Fruit fly (Drosophila melanogaster): ENCODE results near the gene CG5274.

The CG5274 gene

DNA sequence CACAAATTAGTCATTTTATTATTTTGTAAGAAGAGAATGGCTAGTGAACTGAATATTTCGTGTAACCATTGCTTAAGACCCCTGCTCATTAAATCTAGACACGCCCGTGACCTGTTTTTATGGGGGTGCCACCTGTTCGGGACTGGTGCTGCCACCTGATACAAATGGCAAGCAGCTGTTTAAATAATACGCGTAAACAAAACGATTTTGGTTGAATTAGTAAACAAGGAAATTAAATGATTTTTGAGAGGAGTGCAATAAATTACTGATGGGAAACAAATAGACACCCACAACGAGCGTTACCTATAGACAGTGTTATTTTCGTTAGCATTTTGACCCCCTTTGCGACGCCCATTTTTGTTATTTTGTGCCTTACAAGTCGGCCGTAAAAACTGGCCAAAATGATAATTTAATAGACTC is 47.3 kb upstream of the CG5274 start (continued):
- peak; percentile 65 for TF ChIP-seq kni (GFP tag; optimal IDR thresholded peaks at IDR 0.05)
- peak; percentile 76 for TF ChIP-seq kay (GFP tag; optimal IDR thresholded peaks at IDR 0.05)
- peak; percentile 84 for TF ChIP-seq dmrt99B (tag; optimal IDR thresholded peaks at IDR 0.05)
- TF ChIP-seq CG17829 (tag; optimal IDR thresholded peaks at IDR 0.05) = peak; percentile 80
- peak; percentile 93 for TF ChIP-seq ind (GFP tag; optimal IDR thresholded peaks at IDR 0.05)
- peak; percentile 87 for TF ChIP-seq Dek (tag; optimal IDR thresholded peaks at IDR 0.05)
- TF ChIP-seq Blimp-1 (GFP tag; optimal IDR thresholded peaks at IDR 0.05) = peak; percentile 77
- no peak for TF ChIP-seq CG8359 (GFP tag; optimal IDR thresholded peaks at IDR 0.05; ENCODE audit: borderline replicate concordance)
- TF ChIP-seq hbn (GFP tag; IDR thresholded peaks at IDR 0.05; ENCODE audit: partially characterized antibody) = no peak
- TF ChIP-seq CG10654 (GFP tag; optimal IDR thresholded peaks at IDR 0.05) = peak; percentile 88
- peak; percentile 74 for TF ChIP-seq CG12744 (GFP tag; optimal IDR thresholded peaks at IDR 0.05)
- TF ChIP-seq jumu (GFP tag; optimal IDR thresholded peaks at IDR 0.05) = peak; percentile 87
- TF ChIP-seq usp (GFP tag; optimal IDR thresholded peaks at IDR 0.05) = no peak
- TF ChIP-seq CG6175 (GFP tag; IDR thresholded peaks at IDR 0.05) = no peak
- TF ChIP-seq cwo (GFP tag; optimal IDR thresholded peaks at IDR 0.05) = peak; percentile 84
- no peak for TF ChIP-seq ato (GFP tag; IDR thresholded peaks at IDR 0.05; ENCODE audit: partially characterized antibody)
- peak; percentile 91 for TF ChIP-seq CG7987 (GFP tag; optimal IDR thresholded peaks at IDR 0.05)
- peak; percentile 82 for TF ChIP-seq CG13775 (GFP tag; optimal IDR thresholded peaks at IDR 0.05)
- no peak for TF ChIP-seq ci (GFP tag; IDR thresholded peaks at IDR 0.05)
- no peak for TF ChIP-seq CG7963 (GFP tag; IDR thresholded peaks at IDR 0.05; ENCODE audit: partially characterized antibody)
- peak; percentile 87 for TF ChIP-seq chn (GFP tag; optimal IDR thresholded peaks at IDR 0.05)
- no peak for TF ChIP-seq sna (GFP tag; IDR thresholded peaks at IDR 0.05; ENCODE audit: partially characterized antibody)
- peak; percentile 81 for TF ChIP-seq vfl (GFP tag; optimal IDR thresholded peaks at IDR 0.05)
- no peak for TF ChIP-seq amos (GFP tag; IDR thresholded peaks at IDR 0.05; ENCODE audit: partially characterized antibody)
- no peak for TF ChIP-seq CG14050 (GFP tag; IDR thresholded peaks at IDR 0.05)
- peak; percentile 75 for TF ChIP-seq CG1792 (GFP tag; optimal IDR thresholded peaks at IDR 0.05)
- peak; percentile 86 for TF ChIP-seq unpg (GFP tag; optimal IDR thresholded peaks at IDR 0.05)
- no peak for TF ChIP-seq pan (optimal IDR thresholded peaks at IDR 0.05)
- TF ChIP-seq pan (GFP tag; optimal IDR thresholded peaks at IDR 0.05 in 1 of 2, IDR thresholded peaks at IDR 0.05 in 1 of 2) = no peak
- peak; percentile 89 for TF ChIP-seq CG15269 (tag; optimal IDR thresholded peaks at IDR 0.05)
- TF ChIP-seq gcm2 (GFP tag; optimal IDR thresholded peaks at IDR 0.05) = peak; percentile 47
- peak; percentile 45 for TF ChIP-seq HLHmδ (GFP tag; optimal IDR thresholded peaks at IDR 0.05)
- TF ChIP-seq CG5245 (GFP tag; optimal IDR thresholded peaks at IDR 0.05) = peak; percentile 81
- no peak for TF ChIP-seq danr (GFP tag; IDR thresholded peaks at IDR 0.05)
- peak; percentile 90 for TF ChIP-seq pho (GFP tag; optimal IDR thresholded peaks at IDR 0.05)
- peak; percentile 92 for TF ChIP-seq CHES-1-like (GFP tag; optimal IDR thresholded peaks at IDR 0.05)
- TF ChIP-seq GATAe (GFP tag; conservative IDR thresholded peaks at IDR 0.05) = no peak
- peak; percentile 63 to 75 for TF ChIP-seq chif (GFP tag; optimal IDR thresholded peaks at IDR 0.05)
- TF ChIP-seq psq (GFP tag; optimal IDR thresholded peaks at IDR 0.05) = peak; percentile 82
- peak; percentile 84 for TF ChIP-seq CG18764 (GFP tag; optimal IDR thresholded peaks at IDR 0.05)
- peak; percentile 47 for TF ChIP-seq Usf (GFP tag; optimal IDR thresholded peaks at IDR 0.05)
- TF ChIP-seq toy (GFP tag; IDR thresholded peaks at IDR 0.05) = no peak
- peak; percentile 73 for TF ChIP-seq CG3065 (GFP tag; optimal IDR thresholded peaks at IDR 0.05)
- no peak for TF ChIP-seq lov (optimal IDR thresholded peaks at IDR 0.05)
- TF ChIP-seq lov (GFP tag; IDR thresholded peaks at IDR 0.05) = no peak
- TF ChIP-seq CG2889 (GFP tag; IDR thresholded peaks at IDR 0.05) = no peak
- TF ChIP-seq CG13296 (GFP tag; optimal IDR thresholded peaks at IDR 0.05) = peak; percentile 88
- TF ChIP-seq slp2 (GFP tag; optimal IDR thresholded peaks at IDR 0.05) = peak; percentile 73
- TF ChIP-seq insv (GFP tag; optimal IDR thresholded peaks at IDR 0.05) = peak in 1 of 2 experiments; percentile 62
- no peak for TF ChIP-seq CG16779 (GFP tag; IDR thresholded peaks at IDR 0.05)
- no peak for TF ChIP-seq CG14667 (GFP tag; IDR thresholded peaks at IDR 0.05)

Measured in whole organism, embryonic.